Worm (Caenorhabditis elegans): ENCODE results near the gene F19C6.2.

The F19C6.2 gene

DNA sequence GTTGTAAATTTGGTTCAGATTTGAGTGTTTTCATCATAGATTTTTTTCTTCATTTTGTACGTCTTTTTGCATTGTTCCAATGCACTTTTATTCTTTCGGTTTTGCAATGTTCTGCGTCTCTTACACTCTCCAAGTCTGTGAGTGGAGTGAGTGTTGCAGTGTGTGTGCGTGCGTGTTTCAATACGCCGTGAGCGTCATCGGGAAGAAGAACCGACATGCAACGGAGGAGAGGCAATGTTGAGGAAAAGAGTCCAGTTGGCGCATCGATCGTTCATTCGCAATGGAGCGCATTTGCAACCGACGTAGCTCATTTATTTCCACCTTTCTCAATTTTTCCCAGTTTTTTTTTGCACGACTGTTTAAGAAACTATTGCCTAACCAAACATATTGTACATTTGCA lies 42.2 kb upstream of the F19C6.2 start, which contains the start of gene ZC506.1:
TSS of gene ZC506.1 (plus strand) at position 400 of the 400 bp plus-strand sequence.
- TF ChIP-seq nhr-129 (tag; optimal IDR thresholded peaks at IDR 0.05) (peak; percentile 99), elt-1 (tag; optimal IDR thresholded peaks at IDR 0.05) (no peak), lin-39 (tag; optimal IDR thresholded peaks at IDR 0.05) (no peak), nhr-6 (tag; optimal IDR thresholded peaks at IDR 0.05) (peak; percentile 89), mdl-1 (tag; optimal IDR thresholded peaks at IDR 0.05) (peak; percentile 79 to 84), lsy-2 (tag; optimal IDR thresholded peaks at IDR 0.05) (peak; percentile 61 to 92), nhr-77 (tag; optimal IDR thresholded peaks at IDR 0.05) (peak; percentile 25), nhr-25 (tag; optimal IDR thresholded peaks at IDR 0.05) (peak; percentile 94), zag-1 (tag; optimal IDR thresholded peaks at IDR 0.05) (peak; percentile 96), ceh-16 (tag; optimal IDR thresholded peaks at IDR 0.05) (peak; percentile 93), R02D3.7 (tag; optimal IDR thresholded peaks at IDR 0.05) (no peak), fos-1 (tag; optimal IDR thresholded peaks at IDR 0.05) (peak; percentile 96), nhr-12 (tag; optimal IDR thresholded peaks at IDR 0.05) (no peak), snpc-4 (tag; optimal IDR thresholded peaks at IDR 0.05) (peak; percentile 75), nhr-21 (tag; optimal IDR thresholded peaks at IDR 0.05) (peak; percentile 78), gmeb-1 (tag; optimal IDR thresholded peaks at IDR 0.05) (peak; percentile 78), ztf-1 (GFP tag; conservative IDR thresholded peaks at IDR 0.05) (no peak), sma-9 (GFP tag; optimal IDR thresholded peaks at IDR 0.05) (peak; percentile 96), sma-9 (tag; optimal IDR thresholded peaks at IDR 0.05) (no peak), nhr-11 (tag; optimal IDR thresholded peaks at IDR 0.05) (peak; percentile 55), sem-4 (tag; optimal IDR thresholded peaks at IDR 0.05) (peak; percentile 95), C34F6.9 (tag; optimal IDR thresholded peaks at IDR 0.05) (peak; percentile 98), egl-27 (tag; optimal IDR thresholded peaks at IDR 0.05) (peak; percentile 87), nhr-23 (tag; optimal IDR thresholded peaks at IDR 0.05) (no peak), aly-2 (tag; optimal IDR thresholded peaks at IDR 0.05) (no peak), ceh-82 (tag; optimal IDR thresholded peaks at IDR 0.05) (peak; percentile 12), dmd-4 (tag; optimal IDR thresholded peaks at IDR 0.05) (no peak), Y55F3AM.14 (GFP tag; optimal IDR thresholded peaks at IDR 0.05) (peak; percentile 90), sma-3 (GFP tag; optimal IDR thresholded peaks at IDR 0.05) (peak; percentile 93), ZK546.5 (tag; optimal IDR thresholded peaks at IDR 0.05) (no peak), ztf-11 (tag; optimal IDR thresholded peaks at IDR 0.05) (peak; percentile 31), unc-39 (tag; optimal IDR thresholded peaks at IDR 0.05) (peak; percentile 2), ama-1 (optimal IDR thresholded peaks at IDR 0.05) (peak; percentile 55), nhr-237 (tag; optimal IDR thresholded peaks at IDR 0.05) (peak; percentile 36), crh-2 (tag; optimal IDR thresholded peaks at IDR 0.05) (peak; percentile 98), ztf-4 (tag; optimal IDR thresholded peaks at IDR 0.05) (peak; percentile 88), peb-1 (tag; optimal IDR thresholded peaks at IDR 0.05) (peak; percentile 2), elt-3 (tag; optimal IDR thresholded peaks at IDR 0.05) (no peak), nhr-10 (tag; optimal IDR thresholded peaks at IDR 0.05) (no peak), alr-1 (tag; optimal IDR thresholded peaks at IDR 0.05) (peak; percentile 6), mbf-1 (tag; optimal IDR thresholded peaks at IDR 0.05) (peak; percentile 12), blmp-1 (tag; optimal IDR thresholded peaks at IDR 0.05; ENCODE audit: insufficient read depth) (peak; percentile 61), unc-55 (GFP tag; optimal IDR thresholded peaks at IDR 0.05) (peak; percentile 99), unc-62 (GFP tag; optimal IDR thresholded peaks at IDR 0.05) (peak; percentile 61), lin-11 (tag; optimal IDR thresholded peaks at IDR 0.05) (peak; percentile 91), lin-13 (GFP tag; optimal IDR thresholded peaks at IDR 0.05) (peak; percentile 91), skn-1 (tag; optimal IDR thresholded peaks at IDR 0.05) (no peak), F13H6.1 (tag; optimal IDR thresholded peaks at IDR 0.05) (peak; percentile 98), mab-5 (tag; optimal IDR thresholded peaks at IDR 0.05) (peak; percentile 92)

All from whole organism, L2 larva.